Fruit fly (Drosophila melanogaster) whole organism, pupa: ENCODE results near the gene CG13062.
A peak's percentile ranks its signal among the peaks of the same experiment; 100 is the strongest.

ENCODE experiments used
- CG13204 ChIP-seq: fragments of 200-800 bp; sonication (Bioruptor generic); optimal IDR thresholded peaks from 2 replicates; lab custom pipeline; 2018; ENCODE audit warnings: missing biosample characterization, mild to moderate bottlenecking, missing genetic modification characterization, moderate library complexity
- CG15710 ChIP-seq: fragments of 200-800 bp; sonication (Bioruptor generic); optimal IDR thresholded peaks from 2 replicates; lab custom pipeline; 2018; ENCODE audit warnings: missing biosample characterization, mild to moderate bottlenecking, missing genetic modification characterization, moderate library complexity
- CG9948 ChIP-seq: fragments of 200-800 bp; sonication (Bioruptor generic); optimal IDR thresholded peaks from 2 replicates; lab custom pipeline; 2018; ENCODE audit warnings: missing biosample characterization, mild to moderate bottlenecking, missing genetic modification characterization, moderate library complexity
- D1 ChIP-seq: fragments of 200-800 bp; sonication (Bioruptor generic); optimal IDR thresholded peaks from 2 replicates; lab custom pipeline; 2018; ENCODE audit warnings: missing biosample characterization, mild to moderate bottlenecking, missing genetic modification characterization, moderate library complexity
- EcR ChIP-seq: fragments of 200-800 bp; sonication (Bioruptor generic); optimal IDR thresholded peaks from 3 replicates; lab custom pipeline; 2019; ENCODE audit warnings: missing biosample characterization, missing genetic modification characterization, mild to moderate bottlenecking, moderate library complexity, missing genetic modification reagents
- gl ChIP-seq: fragments of 200-800 bp; sonication (Bioruptor generic); optimal IDR thresholded peaks from 2 replicates; lab custom pipeline; 2018; ENCODE audit warnings: missing biosample characterization, mild to moderate bottlenecking, missing genetic modification characterization

- TF ChIP-seq CG9948 (peak; percentile 53), gl (tag; lab: Kevin White, UChicago) (peak; percentile 12), CG13204 (GFP tag; lab: Kevin White, UChicago) (no peak), EcR (GFP tag; lab: Kevin White, UChicago) (no peak), D1 (tag; lab: Kevin White, UChicago) (no peak), CG15710 (tag; lab: Kevin White, UChicago) (peak; percentile 73)
Measured at dm6 chr3L:16268106-16268733, 45.9 kb upstream of the CG13062 start, which contains the start of gene CG4950.
